Worm (Caenorhabditis elegans) whole organism, young adult: ENCODE measurements around the gene W04E12.3.

Source experiments
- B0019.2 ChIP-seq: fragments of 200-800 bp; sonication (Bioruptor generic); conservative IDR thresholded peaks from 2 replicates; pipeline ENCODE4 v1.3.6; 2022; ENCODE audit warnings: missing genetic modification reagents, missing genetic modification characterization, missing compliant biosample characterization
- B0261.1 ChIP-seq: sonication (generic microtip); optimal IDR thresholded peaks from 2 replicates; lab custom pipeline; 2016; ENCODE audit warnings: mild to moderate bottlenecking, missing genetic modification characterization, moderate library complexity, missing compliant biosample characterization
- C06A6.2 ChIP-seq: fragments of 200-800 bp; sonication (Bioruptor generic); conservative IDR thresholded peaks from 2 replicates; pipeline ENCODE4 v1.3.6; 2022; ENCODE audit warnings: missing genetic modification characterization, missing compliant biosample characterization
- F10E7.11 ChIP-seq: sonication (generic microtip); optimal IDR thresholded peaks from 2 replicates; lab custom pipeline; 2017; ENCODE audit warnings: mild to moderate bottlenecking, missing genetic modification characterization, moderate library complexity, missing compliant biosample characterization
- F22D6.2 ChIP-seq: sonication (generic microtip); optimal IDR thresholded peaks from 2 replicates; lab custom pipeline; 2016; ENCODE audit warnings: mild to moderate bottlenecking, missing genetic modification characterization, missing compliant biosample characterization
- F39B2.1 ChIP-seq: fragments of 200-800 bp; sonication (Bioruptor generic); IDR thresholded peaks from 2 replicates; pipeline ENCODE4 v1.3.6; 2022; ENCODE audit warnings: missing genetic modification reagents, missing genetic modification characterization, missing compliant biosample characterization
- F49E8.2 ChIP-seq: sonication (generic microtip); optimal IDR thresholded peaks from 3 replicates; lab custom pipeline; 2017; ENCODE audit warnings: missing genetic modification characterization, mild to moderate bottlenecking, missing compliant biosample characterization, antibody characterized with exemption, moderate library complexity; ENCODE audit not compliant: insufficient read depth
- F57C9.4 ChIP-seq: sonication (generic microtip); optimal IDR thresholded peaks from 2 replicates; lab custom pipeline; 2017; ENCODE audit warnings: mild to moderate bottlenecking, missing genetic modification characterization, missing compliant biosample characterization
- Y53F4B.3 ChIP-seq: fragments of 200-800 bp; sonication (Bioruptor generic); IDR thresholded peaks from 2 replicates; pipeline ENCODE4 v1.3.6; 2022; ENCODE audit warnings: missing genetic modification reagents, missing genetic modification characterization, missing compliant biosample characterization
- Y56A3A.18 ChIP-seq: fragments of 200-800 bp; sonication (Bioruptor generic); IDR thresholded peaks from 2 replicates; pipeline ENCODE4 v1.3.6; 2022; ENCODE audit warnings: missing genetic modification reagents, missing genetic modification characterization, missing compliant biosample characterization
- ama-1 ChIP-seq, 3 experiments: fragments of 150-350 bp in 1 of 3; sonication (generic microtip) in 2 of 3; optimal IDR thresholded peaks; 2 replicates each; lab custom pipeline; 2014 to 2018; ENCODE audit warnings: missing biosample characterization in 2 of 3, missing genetic modification characterization in 2 of 3, missing genetic modification reagents in 2 of 3
- aptf-2 ChIP-seq: fragments of 200-800 bp; sonication (Bioruptor generic); conservative IDR thresholded peaks from 2 replicates; pipeline ENCODE4 v1.3.6; 2022; ENCODE audit warnings: missing genetic modification reagents, missing genetic modification characterization, missing compliant biosample characterization
- attf-3 ChIP-seq: fragments of 200-800 bp; sonication (Bioruptor generic); conservative IDR thresholded peaks from 2 replicates; pipeline ENCODE4 v1.3.6; 2022; ENCODE audit warnings: missing genetic modification reagents, missing genetic modification characterization, missing compliant biosample characterization
- bed-2 ChIP-seq: fragments of 200-800 bp; sonication (Bioruptor generic); IDR thresholded peaks from 2 replicates; pipeline ENCODE4 v1.3.6; 2022; ENCODE audit warnings: missing genetic modification reagents, missing genetic modification characterization, missing compliant biosample characterization
- ceh-79 ChIP-seq: sonication (generic microtip); optimal IDR thresholded peaks from 2 replicates; lab custom pipeline; 2017; ENCODE audit warnings: mild to moderate bottlenecking, missing genetic modification characterization, missing compliant biosample characterization
- egl-18 ChIP-seq: fragments of 200-800 bp; sonication (Bioruptor generic); IDR thresholded peaks from 2 replicates; pipeline ENCODE4 v1.3.6; 2022; ENCODE audit warnings: missing genetic modification reagents, missing genetic modification characterization, missing compliant biosample characterization
- egl-44 ChIP-seq: fragments of 200-800 bp; sonication (Bioruptor generic); IDR thresholded peaks from 2 replicates; pipeline ENCODE4 v1.3.6; 2022; ENCODE audit warnings: missing genetic modification reagents, missing genetic modification characterization, missing compliant biosample characterization
- egrh-3 ChIP-seq: fragments of 200-800 bp; sonication (Bioruptor generic); IDR thresholded peaks from 2 replicates; pipeline ENCODE4 v1.3.6; 2022; ENCODE audit warnings: missing genetic modification reagents, missing genetic modification characterization, missing compliant biosample characterization
- fkh-3 ChIP-seq: sonication (generic microtip); optimal IDR thresholded peaks from 2 replicates; lab custom pipeline; 2016; ENCODE audit warnings: mild to moderate bottlenecking, missing genetic modification characterization, missing compliant biosample characterization
- hlh-12 ChIP-seq: sonication (generic microtip); optimal IDR thresholded peaks from 2 replicates; lab custom pipeline; 2016; ENCODE audit warnings: missing genetic modification characterization, missing compliant biosample characterization
- hlh-26 ChIP-seq: fragments of 200-800 bp; sonication (Bioruptor generic); conservative IDR thresholded peaks from 2 replicates; pipeline ENCODE4 v1.3.6; 2022; ENCODE audit warnings: missing genetic modification reagents, missing genetic modification characterization, missing compliant biosample characterization
- hrde-1 ChIP-seq: sonication (generic microtip); optimal IDR thresholded peaks from 2 replicates; lab custom pipeline; 2016; ENCODE audit warnings: missing genetic modification characterization, mild to moderate bottlenecking, missing compliant biosample characterization, moderate library complexity, missing genotype, missing genetic modification reagents, borderline replicate concordance
- lag-1 ChIP-seq: fragments of 200-800 bp; sonication (Bioruptor generic); IDR thresholded peaks from 2 replicates; pipeline ENCODE4 v1.3.6; 2022; ENCODE audit warnings: missing genetic modification reagents, missing genetic modification characterization, missing compliant biosample characterization
- let-526 ChIP-seq: fragments of 200-800 bp; sonication (Bioruptor generic); IDR thresholded peaks from 2 replicates; pipeline ENCODE4 v1.3.6; 2022; ENCODE audit warnings: missing genetic modification reagents, missing genetic modification characterization, missing compliant biosample characterization
- let-607 ChIP-seq, 2 experiments: fragments of 200-800 bp in 1 of 2; sonication (Bioruptor generic) in 1 of 2; sonication (generic microtip) in 1 of 2; optimal IDR thresholded peaks; 2 replicates each; lab custom pipeline; 2016 to 2018; ENCODE audit warnings: mild to moderate bottlenecking in 2 of 2, missing compliant biosample characterization in 2 of 2, missing genetic modification characterization in 2 of 2, moderate library complexity in 2 of 2, missing genotype in 1 of 2
- lin-35 ChIP-seq, 3 experiments: fragments of 150-350 bp in 2 of 3; sonication (generic microtip) in 1 of 3; optimal IDR thresholded peaks; 2 replicates each; lab custom pipeline; 2014 to 2018; ENCODE audit warnings: missing biosample characterization in 3 of 3, missing genetic modification characterization in 3 of 3, missing genetic modification reagents in 3 of 3
- lin-40 ChIP-seq: sonication (generic microtip); optimal IDR thresholded peaks from 2 replicates; lab custom pipeline; 2016; ENCODE audit warnings: missing genetic modification characterization, mild to moderate bottlenecking, missing compliant biosample characterization, missing genotype, missing genetic modification reagents
- lin-54 ChIP-seq: fragments of 200-800 bp; sonication (Bioruptor generic); optimal IDR thresholded peaks from 2 replicates; lab custom pipeline; 2018; ENCODE audit warnings: mild to moderate bottlenecking, missing genetic modification characterization, missing compliant biosample characterization
- lir-1 ChIP-seq: fragments of 200-800 bp; sonication (Bioruptor generic); conservative IDR thresholded peaks from 2 replicates; pipeline ENCODE4 v1.3.6; 2022; ENCODE audit warnings: missing genetic modification reagents, missing genetic modification characterization, missing compliant biosample characterization
- madf-6 ChIP-seq: fragments of 200-800 bp; sonication (Bioruptor generic); IDR thresholded peaks from 2 replicates; pipeline ENCODE4 v1.3.6; 2022; ENCODE audit warnings: missing genetic modification reagents, missing genetic modification characterization, missing compliant biosample characterization
- nfya-1 ChIP-seq: sonication (generic microtip); optimal IDR thresholded peaks from 2 replicates; lab custom pipeline; 2017; ENCODE audit warnings: antibody characterized with exemption, missing compliant biosample characterization, missing genetic modification characterization, borderline replicate concordance; ENCODE audit not compliant: insufficient read depth
- nhr-179 ChIP-seq: sonication (generic microtip); optimal IDR thresholded peaks from 2 replicates; lab custom pipeline; 2016; ENCODE audit warnings: mild to moderate bottlenecking, missing genetic modification characterization, missing compliant biosample characterization
- nhr-27 ChIP-seq: fragments of 200-800 bp; sonication (Bioruptor generic); optimal IDR thresholded peaks from 2 replicates; lab custom pipeline; 2018; ENCODE audit warnings: mild to moderate bottlenecking, missing genetic modification characterization, moderate library complexity, missing compliant biosample characterization
- pbrm-1 ChIP-seq: fragments of 200-800 bp; sonication (Bioruptor generic); IDR thresholded peaks from 2 replicates; pipeline ENCODE4 v1.3.6; 2022; ENCODE audit warnings: missing genetic modification reagents, missing genetic modification characterization, missing compliant biosample characterization
- pha-4 ChIP-seq: fragments of 150-350 bp; sonication (generic microtip); optimal IDR thresholded peaks from 2 replicates; lab custom pipeline; 2014; ENCODE audit warnings: missing biosample characterization, missing genetic modification reagents, missing genetic modification characterization
- rec-8 ChIP-seq, 2 experiments: sonication (generic microtip); optimal IDR thresholded peaks; 2 replicates each; lab custom pipeline; 2016; ENCODE audit warnings: mild to moderate bottlenecking in 2 of 2, missing genetic modification characterization in 2 of 2, missing genetic modification reagents in 2 of 2, missing genotype in 2 of 2, missing biosample characterization in 1 of 2, missing compliant biosample characterization in 1 of 2, moderate library complexity in 1 of 2
- repo-1 ChIP-seq: sonication (generic microtip); optimal IDR thresholded peaks from 2 replicates; lab custom pipeline; 2017; ENCODE audit warnings: mild to moderate bottlenecking, missing genetic modification characterization, missing compliant biosample characterization
- rpc-1 ChIP-seq, 2 experiments: fragments of 150-350 bp in 1 of 2; sonication (generic microtip) in 1 of 2; optimal IDR thresholded peaks; 2 replicates each; lab custom pipeline; 2014 to 2018; ENCODE audit warnings: missing biosample characterization in 1 of 2, missing genetic modification characterization in 1 of 2, missing genetic modification reagents in 1 of 2, missing genotype in 1 of 2
- sea-2 ChIP-seq: fragments of 200-800 bp; sonication (Bioruptor generic); IDR thresholded peaks from 2 replicates; pipeline ENCODE4 v1.3.6; 2022; ENCODE audit warnings: missing genetic modification characterization, missing compliant biosample characterization
- snpc-3.4 ChIP-seq: sonication (generic microtip); optimal IDR thresholded peaks from 2 replicates; lab custom pipeline; 2017; ENCODE audit warnings: missing genetic modification characterization, mild to moderate bottlenecking, missing compliant biosample characterization, antibody characterized with exemption, moderate library complexity, missing genotype, missing genetic modification reagents
- somi-1 ChIP-seq: fragments of 200-800 bp; sonication (Bioruptor generic); optimal IDR thresholded peaks from 2 replicates; lab custom pipeline; 2018; ENCODE audit warnings: mild to moderate bottlenecking, missing genetic modification characterization, missing compliant biosample characterization
- sptf-2 ChIP-seq: fragments of 200-800 bp; sonication (Bioruptor generic); optimal IDR thresholded peaks from 2 replicates; lab custom pipeline; 2018; ENCODE audit warnings: mild to moderate bottlenecking, missing genetic modification characterization, missing compliant biosample characterization
- tlf-1 ChIP-seq: fragments of 200-800 bp; sonication (Bioruptor generic); optimal IDR thresholded peaks from 2 replicates; lab custom pipeline; 2018; ENCODE audit warnings: mild to moderate bottlenecking, missing genetic modification characterization, missing compliant biosample characterization
- zfh-2 ChIP-seq: fragments of 200-800 bp; sonication (Bioruptor generic); conservative IDR thresholded peaks from 2 replicates; pipeline ENCODE4 v1.3.6; 2022; ENCODE audit warnings: missing genetic modification reagents, missing genetic modification characterization, missing compliant biosample characterization
- zim-3 ChIP-seq: sonication (generic microtip); optimal IDR thresholded peaks from 2 replicates; lab custom pipeline; 2017; ENCODE audit warnings: mild to moderate bottlenecking, missing genetic modification characterization, moderate library complexity, missing compliant biosample characterization
- ztf-25 ChIP-seq: fragments of 200-800 bp; sonication (Bioruptor generic); IDR thresholded peaks from 2 replicates; pipeline ENCODE4 v1.3.6; 2022; ENCODE audit warnings: missing genetic modification reagents, missing genetic modification characterization, missing compliant biosample characterization
- ztf-3 ChIP-seq: fragments of 200-800 bp; sonication (Bioruptor generic); optimal IDR thresholded peaks from 2 replicates; lab custom pipeline; 2018; ENCODE audit warnings: mild to moderate bottlenecking, missing genetic modification characterization, missing compliant biosample characterization

The W04E12.3 gene

ce11 chrV:19722881-19723280 is 18.9 kb upstream of the W04E12.3 start (continued):
- TF ChIP-seq ztf-3 (GFP tag; lab: Kevin White, UChicago) (no peak), attf-3 (no peak; the same call in 1 of the 2 replicates), rec-8 (tag; optimal IDR thresholded peaks at IDR 0.05; lab: Kevin White, UChicago) (peak; percentile 5 to 14), pha-4 (tag; lab: Kevin White, UChicago) (no peak), zfh-2 (GFP tag; lab: Robert Waterston, UW) (peak; percentile 56), lin-40 (no peak), F10E7.11 (tag; lab: Kevin White, UChicago) (no peak), ama-1 (optimal IDR thresholded peaks at IDR 0.05; lab: Kevin White, UChicago) (no peak), ama-1 (GFP tag; optimal IDR thresholded peaks at IDR 0.05; lab: Kevin White, UChicago) (no peak), nhr-179 (tag; lab: Kevin White, UChicago) (no peak), sea-2 (no peak), lir-1 (GFP tag; lab: Robert Waterston, UW) (no peak), madf-6 (GFP tag; lab: Robert Waterston, UW) (no peak), nfya-1 (tag; lab: Kevin White, UChicago) (no peak), B0261.1 (tag; lab: Kevin White, UChicago) (peak; percentile 86), let-526 (GFP tag; lab: Robert Waterston, UW) (no peak), snpc-3.4 (no peak), C06A6.2 (GFP tag; lab: Robert Waterston, UW) (no peak), lag-1 (no peak), ceh-79 (tag; lab: Kevin White, UChicago) (no peak), let-607 (tag; optimal IDR thresholded peaks at IDR 0.05; lab: Kevin White, UChicago) (no peak), ztf-25 (GFP tag; lab: Robert Waterston, UW) (0 out of 2 replicates have a peak, but pooled peaks have one; percentile 53), hrde-1 (tag; lab: Kevin White, UChicago) (no peak), Y56A3A.18 (GFP tag; lab: Robert Waterston, UW) (no peak), somi-1 (no peak), rpc-1 (optimal IDR thresholded peaks at IDR 0.05; lab: Kevin White, UChicago) (peak; percentile 53), rpc-1 (tag; optimal IDR thresholded peaks at IDR 0.05; lab: Kevin White, UChicago) (peak; percentile 71), hlh-12 (no peak), lin-54 (GFP tag; lab: Kevin White, UChicago) (peak; percentile 25), repo-1 (tag; lab: Kevin White, UChicago) (no peak), aptf-2 (GFP tag; lab: Robert Waterston, UW) (no peak), B0019.2 (GFP tag; lab: Robert Waterston, UW) (no peak), pbrm-1 (GFP tag; lab: Robert Waterston, UW) (peak; percentile 64), F49E8.2 (tag; lab: Kevin White, UChicago) (no peak), Y53F4B.3 (GFP tag; lab: Robert Waterston, UW) (no peak), F57C9.4 (tag; lab: Kevin White, UChicago) (no peak), hlh-26 (GFP tag; lab: Robert Waterston, UW) (no peak), egl-18 (GFP tag; lab: Robert Waterston, UW) (no peak), tlf-1 (GFP tag; lab: Kevin White, UChicago) (no peak), F22D6.2 (tag; lab: Kevin White, UChicago) (no peak), fkh-3 (tag; lab: Kevin White, UChicago) (no peak), nhr-27 (tag; lab: Kevin White, UChicago) (no peak), egl-44 (GFP tag; lab: Robert Waterston, UW) (peak; percentile 27; the same call in 1 of the 2 replicates), sptf-2 (GFP tag; lab: Kevin White, UChicago) (no peak), egrh-3 (peak; percentile 39; the same call in 1 of the 2 replicates), lin-35 (GFP tag; optimal IDR thresholded peaks at IDR 0.05; lab: Kevin White, UChicago) (no peak), bed-2 (GFP tag; lab: Robert Waterston, UW) (no peak), zim-3 (tag; lab: Kevin White, UChicago) (peak; percentile 41), F39B2.1 (GFP tag; lab: Robert Waterston, UW) (no peak)
